Worm (Caenorhabditis elegans) whole organism, L4/young adult: ENCODE results near the gene mac-1.

Experiments used
- W03F9.2 ChIP-seq: fragments of 150-350 bp; optimal IDR thresholded peaks from 2 replicates; lab custom pipeline; 2014; ENCODE audit warnings: missing biosample characterization, missing genetic modification characterization
- dao-5 ChIP-seq: sonication (generic microtip); optimal IDR thresholded peaks from 2 replicates; lab custom pipeline; 2016; ENCODE audit warnings: missing genotype, missing genetic modification characterization, moderate library complexity, missing compliant biosample characterization
- him-1 ChIP-seq: sonication (generic microtip); optimal IDR thresholded peaks from 2 replicates; lab custom pipeline; 2016; ENCODE audit warnings: missing genotype, missing genetic modification reagents, missing genetic modification characterization, missing compliant biosample characterization

ce11 chrII:13299166-13299805 lies 21.4 kb downstream of the mac-1 start:
- TF ChIP-seq dao-5 (no peak), him-1 (tag; lab: Kevin White, UChicago) (no peak), W03F9.2 (tag; lab: Kevin White, UChicago) (no peak)
